Worm (Caenorhabditis elegans) whole organism, early embryonic: Measurements from ENCODE around the gene C53B7.6.

Experiments
- B0310.2 ChIP-seq: sonication (generic microtip); optimal IDR thresholded peaks from 2 replicates; lab custom pipeline; 2016; ENCODE audit warnings: mild to moderate bottlenecking, missing genetic modification characterization, missing compliant biosample characterization
- F13C5.2 ChIP-seq: sonication (generic microtip); optimal IDR thresholded peaks from 2 replicates; lab custom pipeline; 2017; ENCODE audit warnings: mild to moderate bottlenecking, missing genetic modification characterization, inconsistent platforms, missing compliant biosample characterization
- aly-1 ChIP-seq: sonication (generic microtip); optimal IDR thresholded peaks from 2 replicates; lab custom pipeline; 2016; ENCODE audit warnings: missing genetic modification characterization, missing compliant biosample characterization
- ama-1 ChIP-seq: fragments of 150-350 bp; optimal IDR thresholded peaks from 2 replicates; lab custom pipeline; 2014
- ceh-13 ChIP-seq: fragments of 200-800 bp; sonication (Bioruptor generic); optimal IDR thresholded peaks from 2 replicates; lab custom pipeline; 2018; ENCODE audit warnings: mild to moderate bottlenecking, missing genetic modification characterization, missing compliant biosample characterization
- ceh-36 ChIP-seq: sonication (generic microtip); optimal IDR thresholded peaks from 2 replicates; lab custom pipeline; 2016; ENCODE audit warnings: missing genetic modification characterization, inconsistent platforms, missing compliant biosample characterization
- ets-7 ChIP-seq: sonication (generic microtip); optimal IDR thresholded peaks from 2 replicates; lab custom pipeline; 2016; ENCODE audit warnings: missing genotype, missing genetic modification characterization, missing compliant biosample characterization
- flt-1 ChIP-seq: fragments of 200-800 bp; sonication (Bioruptor generic); IDR thresholded peaks from 2 replicates; pipeline ENCODE4 v1.3.6; 2022; ENCODE audit warnings: missing genetic modification characterization, missing compliant biosample characterization
- hmbx-1 ChIP-seq: sonication (generic microtip); optimal IDR thresholded peaks from 2 replicates; lab custom pipeline; 2016; ENCODE audit warnings: mild to moderate bottlenecking, missing genetic modification characterization, missing compliant biosample characterization
- hmg-4 ChIP-seq: fragments of 200-800 bp; sonication (Bioruptor generic); optimal IDR thresholded peaks from 2 replicates; lab custom pipeline; 2018; ENCODE audit warnings: mild to moderate bottlenecking, missing genetic modification characterization, missing compliant biosample characterization
- hnd-1 ChIP-seq: sonication (generic microtip); optimal IDR thresholded peaks from 2 replicates; lab custom pipeline; 2016; ENCODE audit warnings: missing genetic modification characterization, missing compliant biosample characterization
- pes-1 ChIP-seq: fragments of 200-800 bp; sonication (Bioruptor generic); IDR thresholded peaks from 2 replicates; pipeline ENCODE4 v1.3.6; 2022; ENCODE audit warnings: missing genetic modification reagents, missing genetic modification characterization, missing compliant biosample characterization
- scrt-1 ChIP-seq: fragments of 200-800 bp; sonication (Bioruptor generic); IDR thresholded peaks from 2 replicates; pipeline ENCODE4 v1.3.6; 2022; ENCODE audit warnings: missing genetic modification characterization, missing compliant biosample characterization
- sea-1 ChIP-seq: fragments of 200-800 bp; sonication (Bioruptor generic); conservative IDR thresholded peaks from 2 replicates; pipeline ENCODE4 v1.3.6; 2022; ENCODE audit warnings: missing genetic modification characterization, missing compliant biosample characterization
- tbx-11 ChIP-seq: fragments of 200-800 bp; sonication (Bioruptor generic); IDR thresholded peaks from 2 replicates; pipeline ENCODE4 v1.3.6; 2022; ENCODE audit warnings: missing genetic modification characterization, missing compliant biosample characterization
- tbx-37 ChIP-seq: fragments of 200-800 bp; sonication (Bioruptor generic); conservative IDR thresholded peaks from 2 replicates; pipeline ENCODE4 v1.3.6; 2022; ENCODE audit warnings: missing genetic modification reagents, missing genetic modification characterization, missing compliant biosample characterization
- tra-4 ChIP-seq: sonication (generic microtip); optimal IDR thresholded peaks from 2 replicates; lab custom pipeline; 2017; ENCODE audit warnings: missing genetic modification characterization, missing compliant biosample characterization

The C53B7.6 gene

ce11 chrX:6840670-6841308, 27.8 kb downstream of the C53B7.6 start, which contains the start of the genes glr-6 and asg-2:
Gene glr-6, minus strand, starts transcription at chrX:6840720.
Gene asg-2, plus strand, starts transcription at chrX:6841258.
- no peak for TF ChIP-seq B0310.2 (tag; lab: Kevin White, UChicago)
- peak; percentile 42 for TF ChIP-seq F13C5.2 (tag; lab: Kevin White, UChicago)

ce11 chrX:6836065-6836527, 32.5 kb downstream of the C53B7.6 start, which contains the start of gene F41B4.3:
Gene F41B4.3, minus strand, starts transcription at chrX:6836115.
- TF ChIP-seq scrt-1 (GFP tag; lab: Robert Waterston, UW) (no peak), B0310.2 (tag; lab: Kevin White, UChicago) (no peak), sea-1 (GFP tag; lab: Robert Waterston, UW) (no peak), hmbx-1 (tag; lab: Kevin White, UChicago) (no peak)

ce11 chrX:6835166-6835565, 33.4 kb downstream of the C53B7.6 start, which contains the start of gene F41B4.2:
Gene F41B4.2, minus strand, starts transcription at chrX:6835266.
- TF ChIP-seq ceh-13 (GFP tag; lab: Kevin White, UChicago) (no peak), hmbx-1 (tag; lab: Kevin White, UChicago) (no peak), ets-7 (no peak), tra-4 (no peak), ceh-36 (no peak), hmg-4 (GFP tag; lab: Kevin White, UChicago) (no peak), tbx-37 (no peak), aly-1 (tag; lab: Kevin White, UChicago) (no peak), B0310.2 (tag; lab: Kevin White, UChicago) (no peak), ama-1 (no peak), scrt-1 (GFP tag; lab: Robert Waterston, UW) (no peak), F13C5.2 (tag; lab: Kevin White, UChicago) (no peak), tbx-11 (no peak), pes-1 (GFP tag; lab: Robert Waterston, UW) (no peak), sea-1 (GFP tag; lab: Robert Waterston, UW) (no peak), hnd-1 (tag; lab: Kevin White, UChicago) (no peak)

ce11 chrX:6825840-6826239, 42.7 kb downstream of the C53B7.6 start, which contains the start of gene F41B4.1:
Gene F41B4.1, minus strand, starts transcription at chrX:6825862.
- no peak for TF ChIP-seq pes-1 (GFP tag; lab: Robert Waterston, UW)
- no peak for TF ChIP-seq ets-7
- no peak for TF ChIP-seq tra-4
- no peak for TF ChIP-seq F13C5.2 (tag; lab: Kevin White, UChicago)
- no peak for TF ChIP-seq scrt-1 (GFP tag; lab: Robert Waterston, UW)
- no peak for TF ChIP-seq B0310.2 (tag; lab: Kevin White, UChicago)
- no peak for TF ChIP-seq ama-1
- TF ChIP-seq tbx-11 = no peak
- no peak for TF ChIP-seq tbx-37
- TF ChIP-seq sea-1 (GFP tag; lab: Robert Waterston, UW) = no peak
- TF ChIP-seq flt-1 (GFP tag; lab: Robert Waterston, UW) = no peak
- TF ChIP-seq aly-1 (tag; lab: Kevin White, UChicago) = no peak
- TF ChIP-seq hmbx-1 (tag; lab: Kevin White, UChicago) = no peak

ce11 chrX:6823218-6823979, 45.2 kb downstream of the C53B7.6 start, which contains the start of gene gei-15:
Gene gei-15, minus strand, starts transcription at chrX:6823268.
- TF ChIP-seq aly-1 (tag; lab: Kevin White, UChicago) = no peak

ce11 chrX:6822552-6822951, 46.0 kb downstream of the C53B7.6 start:
- TF ChIP-seq tbx-37 (no peak), sea-1 (GFP tag; lab: Robert Waterston, UW) (no peak), aly-1 (tag; lab: Kevin White, UChicago) (no peak), scrt-1 (GFP tag; lab: Robert Waterston, UW) (no peak), ama-1 (no peak), pes-1 (GFP tag; lab: Robert Waterston, UW) (no peak), ets-7 (no peak), ceh-36 (no peak), B0310.2 (tag; lab: Kevin White, UChicago) (no peak), hnd-1 (tag; lab: Kevin White, UChicago) (no peak), F13C5.2 (tag; lab: Kevin White, UChicago) (no peak), flt-1 (GFP tag; lab: Robert Waterston, UW) (no peak), hmbx-1 (tag; lab: Kevin White, UChicago) (no peak), ceh-13 (GFP tag; lab: Kevin White, UChicago) (no peak), tbx-11 (no peak), tra-4 (no peak), hmg-4 (GFP tag; lab: Kevin White, UChicago) (no peak)

- TF ChIP-seq tbx-37 (no peak), scrt-1 (GFP tag; lab: Robert Waterston, UW) (no peak), hmbx-1 (tag; lab: Kevin White, UChicago) (no peak)
Measured at ce11 chrX:6819633-6820032, 48.9 kb downstream of the C53B7.6 start.

ce11 chrX:6819135-6819534, 49.4 kb downstream of the C53B7.6 start:
- no peak for TF ChIP-seq tra-4
- TF ChIP-seq ama-1 = no peak
- no peak for TF ChIP-seq ets-7
- TF ChIP-seq tbx-37 = no peak
- TF ChIP-seq pes-1 (GFP tag; lab: Robert Waterston, UW) = no peak
- TF ChIP-seq ceh-13 (GFP tag; lab: Kevin White, UChicago) = no peak
- TF ChIP-seq ceh-36 = no peak
- TF ChIP-seq F13C5.2 (tag; lab: Kevin White, UChicago) = no peak
- no peak for TF ChIP-seq flt-1 (GFP tag; lab: Robert Waterston, UW)
- TF ChIP-seq sea-1 (GFP tag; lab: Robert Waterston, UW) = no peak
- TF ChIP-seq B0310.2 (tag; lab: Kevin White, UChicago) = no peak
- no peak for TF ChIP-seq hmg-4 (GFP tag; lab: Kevin White, UChicago)
- TF ChIP-seq scrt-1 (GFP tag; lab: Robert Waterston, UW) = no peak
- TF ChIP-seq aly-1 (tag; lab: Kevin White, UChicago) = no peak
- no peak for TF ChIP-seq tbx-11
- TF ChIP-seq hmbx-1 (tag; lab: Kevin White, UChicago) = no peak
- TF ChIP-seq hnd-1 (tag; lab: Kevin White, UChicago) = no peak
